Fruit fly (Drosophila melanogaster): ENCODE data around the gene CG34307.

Gene CG34307

dm6 chr3R:11888038-11888567, 9.3 kb upstream of the CG34307 start:
- TF ChIP-seq Mnt (GFP tag; optimal IDR thresholded peaks at IDR 0.05) (peak; percentile 45), CG12768 (GFP tag; optimal IDR thresholded peaks at IDR 0.05) (no peak), CG5204 (GFP tag; optimal IDR thresholded peaks at IDR 0.05) (no peak), CG33017 (tag; optimal IDR thresholded peaks at IDR 0.05) (no peak), Crg-1 (GFP tag; optimal IDR thresholded peaks at IDR 0.05) (no peak), tj (GFP tag; optimal IDR thresholded peaks at IDR 0.05) (peak; percentile 33), CG14711 (tag; optimal IDR thresholded peaks at IDR 0.05) (peak; percentile 6), cic (GFP tag; optimal IDR thresholded peaks at IDR 0.05) (peak; percentile 32), bab1 (GFP tag; optimal IDR thresholded peaks at IDR 0.05) (peak; percentile 41), CG1620 (GFP tag; optimal IDR thresholded peaks at IDR 0.05) (peak; percentile 14), ovo (GFP tag; optimal IDR thresholded peaks at IDR 0.05) (no peak), Hr96 (GFP tag; optimal IDR thresholded peaks at IDR 0.05) (no peak)

- TF ChIP-seq CG12768 (GFP tag; optimal IDR thresholded peaks at IDR 0.05) (no peak), cnc (optimal IDR thresholded peaks at IDR 0.05) (no peak), CG5204 (GFP tag; optimal IDR thresholded peaks at IDR 0.05) (no peak), CG7045 (GFP tag; optimal IDR thresholded peaks at IDR 0.05) (no peak)
These were observed 4.2 kb upstream of the CG34307 start, which contains the start of gene Dnali1 for dm6 chr3R:11893197-11893596. Gene Dnali1 (minus strand): TSS chr3R:11893297.

- no peak for TF ChIP-seq cic (GFP tag; optimal IDR thresholded peaks at IDR 0.05)
- TF ChIP-seq bab1 (GFP tag; optimal IDR thresholded peaks at IDR 0.05) = no peak
These were observed 5.5 kb downstream of the CG34307 start for dm6 chr3R:11902893-11903292.

- no peak for TF ChIP-seq ovo (GFP tag; optimal IDR thresholded peaks at IDR 0.05)
- TF ChIP-seq tj (GFP tag; optimal IDR thresholded peaks at IDR 0.05) = no peak
- TF ChIP-seq Clk (GFP tag; optimal IDR thresholded peaks at IDR 0.05) = no peak
- TF ChIP-seq CG12768 (GFP tag; optimal IDR thresholded peaks at IDR 0.05) = no peak
- no peak for TF ChIP-seq Mnt (GFP tag; optimal IDR thresholded peaks at IDR 0.05)
- no peak for TF ChIP-seq cic (GFP tag; optimal IDR thresholded peaks at IDR 0.05)
- no peak for TF ChIP-seq CG7101 (tag; optimal IDR thresholded peaks at IDR 0.05)
- no peak for TF ChIP-seq Hr96 (GFP tag; optimal IDR thresholded peaks at IDR 0.05)
- no peak for TF ChIP-seq toe (GFP tag; optimal IDR thresholded peaks at IDR 0.05)
These were observed 23.2 kb downstream of the CG34307 start for dm6 chr3R:11920605-11921004.

dm6 chr3R:11930962-11931361, 33.6 kb downstream of the CG34307 start, which contains the start of gene CG14731:
Gene CG14731 (plus strand): TSS chr3R:11931262.
- TF ChIP-seq kay (GFP tag; ENCODE audit: borderline replicate concordance) (no peak), CG11617 (GFP tag; optimal IDR thresholded peaks at IDR 0.05) (no peak), Mnt (GFP tag; optimal IDR thresholded peaks at IDR 0.05) (no peak), Hr96 (GFP tag; optimal IDR thresholded peaks at IDR 0.05) (no peak), cic (GFP tag; optimal IDR thresholded peaks at IDR 0.05) (no peak), ovo (GFP tag; optimal IDR thresholded peaks at IDR 0.05) (no peak)

- no peak for TF ChIP-seq Hr96 (GFP tag; optimal IDR thresholded peaks at IDR 0.05)
- TF ChIP-seq cic (GFP tag; optimal IDR thresholded peaks at IDR 0.05) = no peak
- TF ChIP-seq CG5204 (GFP tag; optimal IDR thresholded peaks at IDR 0.05) = no peak
- TF ChIP-seq CG33017 (tag; optimal IDR thresholded peaks at IDR 0.05) = no peak
- TF ChIP-seq pad (GFP tag; optimal IDR thresholded peaks at IDR 0.05) = no peak
- TF ChIP-seq Clk (GFP tag; optimal IDR thresholded peaks at IDR 0.05) = no peak
- TF ChIP-seq kay (GFP tag; ENCODE audit: borderline replicate concordance) = no peak
These were observed 36.5 kb downstream of the CG34307 start for dm6 chr3R:11933903-11934302.

- TF ChIP-seq CG5204 (GFP tag; optimal IDR thresholded peaks at IDR 0.05) (no peak), CG11617 (GFP tag; optimal IDR thresholded peaks at IDR 0.05) (no peak), pad (GFP tag; optimal IDR thresholded peaks at IDR 0.05) (no peak), kay (GFP tag; ENCODE audit: borderline replicate concordance) (no peak), Mnt (GFP tag; optimal IDR thresholded peaks at IDR 0.05) (no peak), Clk (GFP tag; optimal IDR thresholded peaks at IDR 0.05) (no peak), CG14711 (tag; optimal IDR thresholded peaks at IDR 0.05) (no peak), cnc (optimal IDR thresholded peaks at IDR 0.05) (no peak), cic (GFP tag; optimal IDR thresholded peaks at IDR 0.05) (no peak), CG12768 (GFP tag; optimal IDR thresholded peaks at IDR 0.05) (no peak), CG1620 (GFP tag; optimal IDR thresholded peaks at IDR 0.05) (no peak), toe (GFP tag; optimal IDR thresholded peaks at IDR 0.05) (no peak), CG33017 (tag; optimal IDR thresholded peaks at IDR 0.05) (no peak), CG7101 (tag; optimal IDR thresholded peaks at IDR 0.05) (no peak), tj (GFP tag; optimal IDR thresholded peaks at IDR 0.05) (no peak)
These were observed 40.2 kb downstream of the CG34307 start for dm6 chr3R:11937427-11938114.
